Fruit fly (Drosophila melanogaster) whole organism, pupa: ENCODE data around the gene CG14286.

Experiments used
- CG10348 ChIP-seq: fragments of 200-800 bp; sonication (Bioruptor generic); IDR thresholded peaks from 2 replicates; pipeline ENCODE4 v1.3.6; 2022; ENCODE audit warnings: missing biosample characterization, missing genetic modification characterization
- CG12605 ChIP-seq: fragments of 200-800 bp; sonication (Bioruptor generic); IDR thresholded peaks from 2 replicates; pipeline ENCODE4 v1.3.6; 2022; ENCODE audit warnings: missing biosample characterization, missing genetic modification characterization
- CG13204 ChIP-seq: fragments of 200-800 bp; sonication (Bioruptor generic); optimal IDR thresholded peaks from 2 replicates; lab custom pipeline; 2018; ENCODE audit warnings: missing biosample characterization, mild to moderate bottlenecking, missing genetic modification characterization, moderate library complexity
- CG14655 ChIP-seq: fragments of 200-800 bp; sonication (Bioruptor generic); optimal IDR thresholded peaks from 3 replicates; lab custom pipeline; 2017; ENCODE audit warnings: mild to moderate bottlenecking, missing biosample characterization, missing genetic modification reagents, missing genetic modification characterization
- CG15710 ChIP-seq: fragments of 200-800 bp; sonication (Bioruptor generic); optimal IDR thresholded peaks from 2 replicates; lab custom pipeline; 2018; ENCODE audit warnings: missing biosample characterization, mild to moderate bottlenecking, missing genetic modification characterization, moderate library complexity
- CG17806 ChIP-seq: fragments of 200-800 bp; sonication (Bioruptor generic); optimal IDR thresholded peaks from 2 replicates; lab custom pipeline; 2018; ENCODE audit warnings: missing biosample characterization, mild to moderate bottlenecking, missing genetic modification characterization, moderate library complexity
- CG32121 ChIP-seq: fragments of 200-800 bp; sonication (Bioruptor generic); IDR thresholded peaks from 2 replicates; pipeline ENCODE4 v1.3.6; 2022; ENCODE audit warnings: missing biosample characterization, missing genetic modification characterization
- CG34367 ChIP-seq: fragments of 200-800 bp; sonication (Bioruptor generic); optimal IDR thresholded peaks from 2 replicates; lab custom pipeline; 2018; ENCODE audit warnings: missing biosample characterization, mild to moderate bottlenecking, missing genetic modification characterization
- CG4496 ChIP-seq: fragments of 200-800 bp; sonication (Bioruptor generic); IDR thresholded peaks from 3 replicates; pipeline ENCODE4 v1.3.6; 2022; ENCODE audit warnings: missing biosample characterization, missing genetic modification characterization
- CG8159 ChIP-seq: fragments of 200-800 bp; sonication (Bioruptor generic); optimal IDR thresholded peaks from 3 replicates; lab custom pipeline; 2018; ENCODE audit warnings: missing biosample characterization, mild to moderate bottlenecking, missing genetic modification characterization, moderate library complexity
- CG8301 ChIP-seq: fragments of 200-800 bp; sonication (Bioruptor generic); optimal IDR thresholded peaks from 2 replicates; lab custom pipeline; 2018; ENCODE audit warnings: missing biosample characterization, mild to moderate bottlenecking, missing genetic modification characterization
- CG9948 ChIP-seq: fragments of 200-800 bp; sonication (Bioruptor generic); optimal IDR thresholded peaks from 2 replicates; lab custom pipeline; 2018; ENCODE audit warnings: missing biosample characterization, mild to moderate bottlenecking, missing genetic modification characterization, moderate library complexity
- D1 ChIP-seq: fragments of 200-800 bp; sonication (Bioruptor generic); optimal IDR thresholded peaks from 2 replicates; lab custom pipeline; 2018; ENCODE audit warnings: missing biosample characterization, mild to moderate bottlenecking, missing genetic modification characterization, moderate library complexity
- EcR ChIP-seq: fragments of 200-800 bp; sonication (Bioruptor generic); optimal IDR thresholded peaks from 3 replicates; lab custom pipeline; 2019; ENCODE audit warnings: missing biosample characterization, missing genetic modification characterization, mild to moderate bottlenecking, moderate library complexity, missing genetic modification reagents
- Ets98B ChIP-seq: fragments of 200-800 bp; sonication (Bioruptor generic); IDR thresholded peaks from 2 replicates; pipeline ENCODE4 v1.3.6; 2022; ENCODE audit warnings: missing biosample characterization, missing genetic modification characterization
- Pif1A ChIP-seq: fragments of 200-800 bp; sonication (Bioruptor generic); optimal IDR thresholded peaks from 3 replicates; lab custom pipeline; 2016; ENCODE audit warnings: missing biosample characterization, missing genetic modification characterization
- Pif1B ChIP-seq: fragments of 200-800 bp; sonication (Bioruptor generic); optimal IDR thresholded peaks from 3 replicates; lab custom pipeline; 2016; ENCODE audit warnings: missing biosample characterization, missing genetic modification characterization
- Snoo ChIP-seq: fragments of 200-800 bp; sonication (Bioruptor generic); optimal IDR thresholded peaks from 3 replicates; lab custom pipeline; 2017; ENCODE audit warnings: missing biosample characterization, mild to moderate bottlenecking, missing genetic modification characterization, inconsistent platforms
- fd96Ca ChIP-seq: fragments of 200-800 bp; sonication (Bioruptor generic); IDR thresholded peaks from 3 replicates; pipeline ENCODE4 v1.3.6; 2022; ENCODE audit warnings: missing biosample characterization, missing genetic modification characterization
- gl ChIP-seq: fragments of 200-800 bp; sonication (Bioruptor generic); optimal IDR thresholded peaks from 2 replicates; lab custom pipeline; 2018; ENCODE audit warnings: missing biosample characterization, mild to moderate bottlenecking, missing genetic modification characterization
- rn ChIP-seq: fragments of 200-800 bp; sonication (Bioruptor generic); IDR thresholded peaks from 2 replicates; pipeline ENCODE4 v1.3.6; 2022; ENCODE audit warnings: missing biosample characterization, missing genetic modification characterization

The CG14286 gene

dm6 chr3R:19073002-19073401, 49.1 kb downstream of the CG14286 start:
- peak; percentile 90 for TF ChIP-seq CG9948
- TF ChIP-seq CG14655 (GFP tag; lab: Kevin White, UChicago): peak; percentile 91
- peak; percentile 88 for TF ChIP-seq Pif1B (GFP tag; lab: Kevin White, UChicago)
- TF ChIP-seq CG32121 (GFP tag; lab: Robert Waterston, UW): peak; percentile 92
- peak; percentile 88 for TF ChIP-seq CG8301
- TF ChIP-seq CG15710 (tag; lab: Kevin White, UChicago): peak; percentile 91
- peak; percentile 85 for TF ChIP-seq CG12605 (GFP tag; lab: Robert Waterston, UW)
- TF ChIP-seq fd96Ca: peak; percentile 81; the same call in 2 of the 3 replicates
- TF ChIP-seq CG4496 (GFP tag; lab: Robert Waterston, UW): peak; percentile 93
- peak; percentile 88 for TF ChIP-seq D1
- peak; percentile 92 for TF ChIP-seq CG17806 (tag; lab: Kevin White, UChicago)
- TF ChIP-seq EcR (GFP tag; lab: Kevin White, UChicago): no peak
- peak; percentile 94 for TF ChIP-seq CG8159 (tag; lab: Kevin White, UChicago)
- TF ChIP-seq rn (GFP tag; lab: Robert Waterston, UW): peak; percentile 60
- peak; percentile 93 for TF ChIP-seq Pif1A (GFP tag; lab: Kevin White, UChicago)
- peak; percentile 61; the same call in 1 of the 2 replicates for TF ChIP-seq CG10348 (GFP tag; lab: Robert Waterston, UW)
- peak; percentile 90 for TF ChIP-seq CG13204 (GFP tag; lab: Kevin White, UChicago)
- TF ChIP-seq Ets98B (GFP tag; lab: Robert Waterston, UW): peak; percentile 87
- peak; percentile 60 for TF ChIP-seq Snoo (tag; lab: Kevin White, UChicago)
- TF ChIP-seq gl: peak; percentile 84
- peak; percentile 87 for TF ChIP-seq CG34367 (tag; lab: Kevin White, UChicago)

- TF ChIP-seq rn (GFP tag; lab: Robert Waterston, UW) (peak; percentile 46; the same call in 1 of the 2 replicates), CG12605 (GFP tag; lab: Robert Waterston, UW) (peak; percentile 67), CG15710 (tag; lab: Kevin White, UChicago) (peak; percentile 40), Snoo (tag; lab: Kevin White, UChicago) (peak; percentile 7), gl (peak; percentile 13), CG32121 (GFP tag; lab: Robert Waterston, UW) (peak; percentile 62), CG8159 (tag; lab: Kevin White, UChicago) (peak; percentile 52), fd96Ca (peak; percentile 88), Ets98B (GFP tag; lab: Robert Waterston, UW) (peak; percentile 79), CG10348 (GFP tag; lab: Robert Waterston, UW) (no peak), Pif1A (GFP tag; lab: Kevin White, UChicago) (peak; percentile 78), CG13204 (GFP tag; lab: Kevin White, UChicago) (no peak), EcR (GFP tag; lab: Kevin White, UChicago) (no peak), CG14655 (GFP tag; lab: Kevin White, UChicago) (peak; percentile 85), CG9948 (peak; percentile 58), Pif1B (GFP tag; lab: Kevin White, UChicago) (peak; percentile 71), D1 (no peak), CG17806 (tag; lab: Kevin White, UChicago) (peak; percentile 68), CG8301 (peak; percentile 76), CG4496 (GFP tag; lab: Robert Waterston, UW) (peak; percentile 91), CG34367 (tag; lab: Kevin White, UChicago) (peak; percentile 35)
Measured at dm6 chr3R:19074207-19074606, 50.3 kb downstream of the CG14286 start.
